Worm (Caenorhabditis elegans) whole organism, L4/young adult: ENCODE measurements around the gene F09C6.13.

Experiments used
- W03F9.2 ChIP-seq: fragments of 150-350 bp; optimal IDR thresholded peaks from 2 replicates; lab custom pipeline; 2014; ENCODE audit warnings: missing biosample characterization, missing genetic modification characterization
- dao-5 ChIP-seq: sonication (generic microtip); optimal IDR thresholded peaks from 2 replicates; lab custom pipeline; 2016; ENCODE audit warnings: missing genotype, missing genetic modification characterization, moderate library complexity, missing compliant biosample characterization
- him-1 ChIP-seq: sonication (generic microtip); optimal IDR thresholded peaks from 2 replicates; lab custom pipeline; 2016; ENCODE audit warnings: missing genotype, missing genetic modification reagents, missing genetic modification characterization, missing compliant biosample characterization

F09C6.13 gene

ce11 chrV:16916079-16916478, 31.2 kb downstream of the F09C6.13 start, which contains the start of gene F09C6.10:
Gene F09C6.10, minus strand, starts transcription at chrV:16916179.
- TF ChIP-seq him-1 (tag; lab: Kevin White, UChicago) (no peak), W03F9.2 (no peak), dao-5 (tag; lab: Kevin White, UChicago) (no peak)

DNA sequence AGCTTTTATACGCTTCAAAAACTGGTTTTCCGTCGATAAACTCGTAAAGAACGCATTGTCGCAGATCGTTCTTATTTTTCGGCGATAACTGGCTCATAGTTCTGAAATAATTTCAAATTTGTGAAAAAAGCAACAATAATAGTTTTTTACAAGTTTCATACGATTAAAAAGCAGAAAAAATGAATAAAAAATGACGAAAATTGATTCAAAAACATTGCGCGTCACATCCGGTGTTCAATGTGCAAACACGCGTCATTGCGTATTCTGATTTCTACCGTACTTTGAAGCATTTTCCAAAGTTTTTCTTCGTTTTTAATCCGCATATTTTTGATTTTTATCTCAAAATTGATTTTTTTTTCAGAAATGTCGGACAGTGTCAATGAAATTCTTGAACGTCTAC, 33.5 kb downstream of the F09C6.13 start, which contains the start of the genes fbxa-206 and Y102A5C.2:
fbxa-206 (minus strand) TSS at position 101 of the 400 bp plus-strand sequence.
Y102A5C.2 (plus strand) TSS at position 354 of the 400 bp plus-strand sequence.
- TF ChIP-seq him-1 (tag; lab: Kevin White, UChicago) (no peak), W03F9.2 (no peak), dao-5 (tag; lab: Kevin White, UChicago) (no peak)

ce11 chrV:16919675-16920074, 34.8 kb downstream of the F09C6.13 start:
- TF ChIP-seq him-1 (tag; lab: Kevin White, UChicago), result no peak
- TF ChIP-seq W03F9.2, result no peak
- no peak for TF ChIP-seq dao-5 (tag; lab: Kevin White, UChicago)

DNA sequence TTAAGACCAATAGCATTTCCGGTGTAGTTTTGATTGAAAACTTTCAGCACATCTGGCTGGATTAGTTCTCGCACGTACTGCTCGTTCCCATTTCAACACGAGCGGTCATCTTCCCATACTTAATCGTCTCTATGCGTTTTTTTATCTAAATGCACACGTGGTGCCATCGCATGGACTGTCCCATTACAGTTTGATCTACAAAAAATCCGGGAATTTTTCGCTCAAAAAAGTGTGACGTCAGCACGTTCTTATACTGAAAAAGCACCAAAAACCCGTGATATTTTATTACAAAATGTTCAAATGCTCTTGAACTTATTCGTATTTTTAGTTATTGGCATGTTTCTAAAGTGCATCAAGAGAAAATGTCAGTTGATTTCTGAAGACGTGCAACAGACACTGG, 37.1 kb downstream of the F09C6.13 start, which contains the start of gene Y102A5C.4:
Y102A5C.4 (plus strand) TSS at position 301 of the 400 bp plus-strand sequence.
- TF ChIP-seq W03F9.2 (no peak), him-1 (tag; lab: Kevin White, UChicago) (no peak), dao-5 (tag; lab: Kevin White, UChicago) (no peak)

DNA sequence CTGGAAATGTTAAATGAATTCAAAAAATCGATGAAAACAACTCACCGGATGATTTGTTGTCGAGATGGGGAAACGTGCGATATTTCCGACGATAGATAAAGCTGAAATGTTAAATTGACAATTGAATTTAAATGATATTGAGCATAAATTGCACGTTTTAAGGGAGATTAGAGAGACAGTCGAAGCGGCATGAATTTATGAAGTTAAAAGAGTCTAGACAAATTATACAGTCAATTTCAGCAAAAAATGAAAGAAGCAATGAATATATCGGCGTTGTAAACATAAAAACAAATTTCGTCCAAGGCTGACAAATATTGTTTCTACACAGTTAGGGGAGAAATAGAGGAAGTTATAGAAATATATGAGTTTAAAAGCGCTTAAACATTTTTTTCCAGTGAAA, 42.5 kb downstream of the F09C6.13 start, which contains the start of gene Y102A5C.36:
Y102A5C.36 (minus strand) TSS at position 101 of the 400 bp plus-strand sequence.
- TF ChIP-seq W03F9.2, result no peak
- TF ChIP-seq him-1 (tag; lab: Kevin White, UChicago), result no peak
- no peak for TF ChIP-seq dao-5 (tag; lab: Kevin White, UChicago)
